Worm (Caenorhabditis elegans) whole organism, young adult: ENCODE measurements around the gene F52E1.5.

Experiments used
- B0261.1 ChIP-seq: sonication (generic microtip); optimal IDR thresholded peaks from 2 replicates; lab custom pipeline; 2016; ENCODE audit warnings: mild to moderate bottlenecking, missing genetic modification characterization, moderate library complexity, missing compliant biosample characterization
- B0336.3 ChIP-seq: fragments of 200-800 bp; sonication (Bioruptor generic); IDR thresholded peaks from 2 replicates; pipeline ENCODE4 v1.3.6; 2022; ENCODE audit warnings: missing genetic modification characterization, missing compliant biosample characterization
- F10E7.11 ChIP-seq: sonication (generic microtip); optimal IDR thresholded peaks from 2 replicates; lab custom pipeline; 2017; ENCODE audit warnings: mild to moderate bottlenecking, missing genetic modification characterization, moderate library complexity, missing compliant biosample characterization
- F23B12.7 ChIP-seq: sonication (generic microtip); optimal IDR thresholded peaks from 2 replicates; lab custom pipeline; 2017; ENCODE audit warnings: missing genetic modification characterization, mild to moderate bottlenecking, missing compliant biosample characterization, antibody characterized with exemption, moderate library complexity; ENCODE audit not compliant: insufficient read depth
- F37B4.10 ChIP-seq: fragments of 200-800 bp; sonication (Bioruptor generic); IDR thresholded peaks from 2 replicates; pipeline ENCODE4 v1.3.6; 2022; ENCODE audit warnings: missing genetic modification characterization, missing compliant biosample characterization
- F52B5.7 ChIP-seq: sonication (generic microtip); optimal IDR thresholded peaks from 2 replicates; lab custom pipeline; 2016; ENCODE audit warnings: mild to moderate bottlenecking, missing genetic modification characterization, missing compliant biosample characterization
- K12H6.12 ChIP-seq: fragments of 200-800 bp; sonication (Bioruptor generic); optimal IDR thresholded peaks from 2 replicates; lab custom pipeline; 2018; ENCODE audit warnings: mild to moderate bottlenecking, missing genetic modification characterization, missing compliant biosample characterization
- Y56A3A.18 ChIP-seq: fragments of 200-800 bp; sonication (Bioruptor generic); IDR thresholded peaks from 2 replicates; pipeline ENCODE4 v1.3.6; 2022; ENCODE audit warnings: missing genetic modification reagents, missing genetic modification characterization, missing compliant biosample characterization
- atf-7 ChIP-seq: sonication (generic microtip); optimal IDR thresholded peaks from 2 replicates; lab custom pipeline; 2017; ENCODE audit warnings: mild to moderate bottlenecking, missing genetic modification characterization, missing compliant biosample characterization
- attf-6 ChIP-seq: fragments of 200-800 bp; sonication (Bioruptor generic); IDR thresholded peaks from 2 replicates; pipeline ENCODE4 v1.3.6; 2022; ENCODE audit warnings: missing genetic modification reagents, missing genetic modification characterization, missing compliant biosample characterization
- bed-2 ChIP-seq: fragments of 200-800 bp; sonication (Bioruptor generic); IDR thresholded peaks from 2 replicates; pipeline ENCODE4 v1.3.6; 2022; ENCODE audit warnings: missing genetic modification reagents, missing genetic modification characterization, missing compliant biosample characterization
- cebp-1 ChIP-seq, 2 experiments: fragments of 200-800 bp in 1 of 2; sonication (Bioruptor generic) in 1 of 2; sonication (generic microtip) in 1 of 2; IDR thresholded peaks in 1 of 2; optimal IDR thresholded peaks in 1 of 2; 2 replicates each; pipeline versions ENCODE4 v1.3.6 to Lab custom; 2017 to 2022; ENCODE audit warnings: missing compliant biosample characterization in 2 of 2, missing genetic modification characterization in 2 of 2, mild to moderate bottlenecking in 1 of 2, missing genetic modification reagents in 1 of 2, moderate library complexity in 1 of 2
- ceh-79 ChIP-seq: sonication (generic microtip); optimal IDR thresholded peaks from 2 replicates; lab custom pipeline; 2017; ENCODE audit warnings: mild to moderate bottlenecking, missing genetic modification characterization, missing compliant biosample characterization
- die-1 ChIP-seq: sonication (generic microtip); optimal IDR thresholded peaks from 2 replicates; lab custom pipeline; 2016; ENCODE audit warnings: missing genotype, mild to moderate bottlenecking, missing genetic modification characterization, missing compliant biosample characterization
- dpff-1 ChIP-seq: sonication (generic microtip); optimal IDR thresholded peaks from 2 replicates; lab custom pipeline; 2017; ENCODE audit warnings: mild to moderate bottlenecking, missing genetic modification characterization, missing compliant biosample characterization
- dpl-1 ChIP-seq: fragments of 150-350 bp; optimal IDR thresholded peaks from 2 replicates; lab custom pipeline; 2014; ENCODE audit warnings: missing biosample characterization, missing genetic modification reagents, missing genetic modification characterization
- egrh-3 ChIP-seq: fragments of 200-800 bp; sonication (Bioruptor generic); IDR thresholded peaks from 2 replicates; pipeline ENCODE4 v1.3.6; 2022; ENCODE audit warnings: missing genetic modification reagents, missing genetic modification characterization, missing compliant biosample characterization
- hlh-12 ChIP-seq: sonication (generic microtip); optimal IDR thresholded peaks from 2 replicates; lab custom pipeline; 2016; ENCODE audit warnings: missing genetic modification characterization, missing compliant biosample characterization
- hlh-26 ChIP-seq: fragments of 200-800 bp; sonication (Bioruptor generic); conservative IDR thresholded peaks from 2 replicates; pipeline ENCODE4 v1.3.6; 2022; ENCODE audit warnings: missing genetic modification reagents, missing genetic modification characterization, missing compliant biosample characterization
- hmg-1.2 ChIP-seq: fragments of 200-800 bp; sonication (Bioruptor generic); IDR thresholded peaks from 2 replicates; pipeline ENCODE4 v1.3.6; 2022; ENCODE audit warnings: missing genetic modification reagents, missing genetic modification characterization, missing compliant biosample characterization
- hmg-20 ChIP-seq: fragments of 200-800 bp; sonication (Bioruptor generic); IDR thresholded peaks from 2 replicates; pipeline ENCODE4 v1.3.6; 2022; ENCODE audit warnings: missing genetic modification reagents, missing genetic modification characterization, missing compliant biosample characterization
- let-526 ChIP-seq: fragments of 200-800 bp; sonication (Bioruptor generic); IDR thresholded peaks from 2 replicates; pipeline ENCODE4 v1.3.6; 2022; ENCODE audit warnings: missing genetic modification reagents, missing genetic modification characterization, missing compliant biosample characterization
- let-607 ChIP-seq, 2 experiments: fragments of 200-800 bp in 1 of 2; sonication (Bioruptor generic) in 1 of 2; sonication (generic microtip) in 1 of 2; optimal IDR thresholded peaks; 2 replicates each; lab custom pipeline; 2016 to 2018; ENCODE audit warnings: mild to moderate bottlenecking in 2 of 2, missing compliant biosample characterization in 2 of 2, missing genetic modification characterization in 2 of 2, moderate library complexity in 2 of 2, missing genotype in 1 of 2
- lir-1 ChIP-seq: fragments of 200-800 bp; sonication (Bioruptor generic); conservative IDR thresholded peaks from 2 replicates; pipeline ENCODE4 v1.3.6; 2022; ENCODE audit warnings: missing genetic modification reagents, missing genetic modification characterization, missing compliant biosample characterization
- lsl-1 ChIP-seq: fragments of 200-800 bp; sonication (Bioruptor generic); optimal IDR thresholded peaks from 2 replicates; lab custom pipeline; 2018; ENCODE audit warnings: mild to moderate bottlenecking, missing genetic modification characterization, moderate library complexity, missing compliant biosample characterization
- lsy-27 ChIP-seq: sonication (generic microtip); optimal IDR thresholded peaks from 2 replicates; lab custom pipeline; 2017; ENCODE audit warnings: missing genetic modification characterization, mild to moderate bottlenecking, missing compliant biosample characterization, antibody characterized with exemption, missing genotype, borderline replicate concordance; ENCODE audit not compliant: insufficient read depth
- madf-3 ChIP-seq: fragments of 200-800 bp; sonication (Bioruptor generic); IDR thresholded peaks from 2 replicates; pipeline ENCODE4 v1.3.6; 2022; ENCODE audit warnings: missing genetic modification reagents, missing genetic modification characterization, missing compliant biosample characterization
- madf-6 ChIP-seq: fragments of 200-800 bp; sonication (Bioruptor generic); IDR thresholded peaks from 2 replicates; pipeline ENCODE4 v1.3.6; 2022; ENCODE audit warnings: missing genetic modification reagents, missing genetic modification characterization, missing compliant biosample characterization
- mcd-1 ChIP-seq: fragments of 200-800 bp; sonication (Bioruptor generic); IDR thresholded peaks from 2 replicates; pipeline ENCODE4 v1.3.6; 2022; ENCODE audit warnings: missing genetic modification reagents, missing genetic modification characterization, missing compliant biosample characterization
- mel-28 ChIP-seq: sonication (generic microtip); optimal IDR thresholded peaks from 2 replicates; lab custom pipeline; 2016; ENCODE audit warnings: borderline replicate concordance, mild to moderate bottlenecking, missing genetic modification characterization, missing compliant biosample characterization
- mes-4 ChIP-seq: sonication (generic microtip); optimal IDR thresholded peaks from 2 replicates; lab custom pipeline; 2016; ENCODE audit warnings: missing genotype, missing genetic modification characterization, missing compliant biosample characterization
- nhr-179 ChIP-seq: sonication (generic microtip); optimal IDR thresholded peaks from 2 replicates; lab custom pipeline; 2016; ENCODE audit warnings: mild to moderate bottlenecking, missing genetic modification characterization, missing compliant biosample characterization
- nhr-80 ChIP-seq: sonication (generic microtip); optimal IDR thresholded peaks from 2 replicates; lab custom pipeline; 2016; ENCODE audit warnings: missing genetic modification characterization, missing compliant biosample characterization
- nhr-90 ChIP-seq: sonication (generic microtip); optimal IDR thresholded peaks from 2 replicates; lab custom pipeline; 2016; ENCODE audit warnings: missing genotype, mild to moderate bottlenecking, missing genetic modification characterization, missing compliant biosample characterization
- pha-4 ChIP-seq: fragments of 150-350 bp; sonication (generic microtip); optimal IDR thresholded peaks from 2 replicates; lab custom pipeline; 2014; ENCODE audit warnings: missing biosample characterization, missing genetic modification reagents, missing genetic modification characterization
- repo-1 ChIP-seq: sonication (generic microtip); optimal IDR thresholded peaks from 2 replicates; lab custom pipeline; 2017; ENCODE audit warnings: mild to moderate bottlenecking, missing genetic modification characterization, missing compliant biosample characterization
- sdz-38 ChIP-seq: sonication (generic microtip); optimal IDR thresholded peaks from 2 replicates; lab custom pipeline; 2016; ENCODE audit warnings: missing genotype, missing genetic modification characterization, missing compliant biosample characterization
- sea-2 ChIP-seq: fragments of 200-800 bp; sonication (Bioruptor generic); IDR thresholded peaks from 2 replicates; pipeline ENCODE4 v1.3.6; 2022; ENCODE audit warnings: missing genetic modification characterization, missing compliant biosample characterization
- snpc-1.1 ChIP-seq: sonication (generic microtip); optimal IDR thresholded peaks from 2 replicates; lab custom pipeline; 2017; ENCODE audit warnings: missing genetic modification characterization, mild to moderate bottlenecking, missing compliant biosample characterization, antibody characterized with exemption, moderate library complexity, missing genotype, missing genetic modification reagents; ENCODE audit not compliant: insufficient read depth
- snpc-4 ChIP-seq, 5 experiments: fragments of 150-350 bp in 1 of 5; sonication (generic microtip) in 4 of 5; optimal IDR thresholded peaks; 2 replicates each; lab custom pipeline; 2014 to 2018; ENCODE audit warnings: missing genetic modification characterization in 5 of 5, missing biosample characterization in 3 of 5, antibody characterized with exemption in 2 of 5, mild to moderate bottlenecking in 2 of 5, missing compliant biosample characterization in 2 of 5, missing genotype in 2 of 5, moderate library complexity in 2 of 5, missing genetic modification reagents in 1 of 5
- somi-1 ChIP-seq: fragments of 200-800 bp; sonication (Bioruptor generic); optimal IDR thresholded peaks from 2 replicates; lab custom pipeline; 2018; ENCODE audit warnings: mild to moderate bottlenecking, missing genetic modification characterization, missing compliant biosample characterization
- sptf-2 ChIP-seq: fragments of 200-800 bp; sonication (Bioruptor generic); optimal IDR thresholded peaks from 2 replicates; lab custom pipeline; 2018; ENCODE audit warnings: mild to moderate bottlenecking, missing genetic modification characterization, missing compliant biosample characterization
- tbp1 ChIP-seq: fragments of 200-800 bp; sonication (Bioruptor generic); optimal IDR thresholded peaks from 2 replicates; lab custom pipeline; 2018; ENCODE audit warnings: mild to moderate bottlenecking, missing genetic modification characterization, missing compliant biosample characterization
- xnd-1 ChIP-seq: sonication (generic microtip); optimal IDR thresholded peaks from 2 replicates; lab custom pipeline; 2016; ENCODE audit warnings: missing genotype, missing genetic modification reagents, missing genetic modification characterization, missing compliant biosample characterization
- zim-3 ChIP-seq: sonication (generic microtip); optimal IDR thresholded peaks from 2 replicates; lab custom pipeline; 2017; ENCODE audit warnings: mild to moderate bottlenecking, missing genetic modification characterization, moderate library complexity, missing compliant biosample characterization
- ztf-28 ChIP-seq: fragments of 200-800 bp; sonication (Bioruptor generic); IDR thresholded peaks from 2 replicates; pipeline ENCODE4 v1.3.6; 2022; ENCODE audit warnings: missing genetic modification reagents, missing genetic modification characterization, missing compliant biosample characterization
- ztf-3 ChIP-seq: fragments of 200-800 bp; sonication (Bioruptor generic); optimal IDR thresholded peaks from 2 replicates; lab custom pipeline; 2018; ENCODE audit warnings: mild to moderate bottlenecking, missing genetic modification characterization, missing compliant biosample characterization

The F52E1.5 gene

ce11 chrV:8413432-8414021 is 34.2 kb downstream of the F52E1.5 start, which contains the start of gene vha-18 (continued):
- TF ChIP-seq lsl-1 (GFP tag; lab: Kevin White, UChicago) (peak; percentile 93), atf-7 (no peak), madf-6 (peak; percentile 98), sdz-38 (tag; lab: Kevin White, UChicago) (no peak), ztf-28 (peak; percentile 85; the same call in 1 of the 2 replicates), madf-3 (GFP tag; lab: Robert Waterston, UW) (peak; percentile 89), K12H6.12 (tag; lab: Kevin White, UChicago) (no peak), let-607 (tag; optimal IDR thresholded peaks at IDR 0.05; lab: Kevin White, UChicago) (no peak), die-1 (tag; lab: Kevin White, UChicago) (no peak), hmg-20 (GFP tag; lab: Robert Waterston, UW) (no peak), mel-28 (tag; lab: Kevin White, UChicago) (no peak), bed-2 (GFP tag; lab: Robert Waterston, UW) (0 out of 2 replicates have a peak, but pooled peaks have one; percentile 45), mcd-1 (GFP tag; lab: Robert Waterston, UW) (peak; percentile 94), hlh-12 (tag; lab: Kevin White, UChicago) (no peak), F37B4.10 (no peak), nhr-80 (tag; lab: Kevin White, UChicago) (no peak), tbp1 (GFP tag; lab: Kevin White, UChicago) (peak; percentile 63), nhr-90 (no peak), sea-2 (no peak), sptf-2 (GFP tag; lab: Kevin White, UChicago) (no peak), zim-3 (no peak), F52B5.7 (tag; lab: Kevin White, UChicago) (no peak), cebp-1 (GFP tag; IDR thresholded peaks at IDR 0.05; lab: Robert Waterston, UW) (no peak), cebp-1 (tag; optimal IDR thresholded peaks at IDR 0.05; lab: Kevin White, UChicago) (no peak), mes-4 (tag; lab: Kevin White, UChicago) (no peak), B0336.3 (GFP tag; lab: Robert Waterston, UW) (peak; percentile 84), egrh-3 (GFP tag; lab: Robert Waterston, UW) (0 out of 2 replicates have a peak, but pooled peaks have one; percentile 9), somi-1 (GFP tag; lab: Kevin White, UChicago) (no peak), let-526 (GFP tag; lab: Robert Waterston, UW) (no peak), Y56A3A.18 (GFP tag; lab: Robert Waterston, UW) (no peak), ceh-79 (tag; lab: Kevin White, UChicago) (no peak), snpc-1.1 (tag; lab: Kevin White, UChicago) (peak; percentile 55), attf-6 (peak; percentile 71), nhr-179 (tag; lab: Kevin White, UChicago) (no peak), xnd-1 (tag; lab: Kevin White, UChicago) (peak; percentile 87), lir-1 (GFP tag; lab: Robert Waterston, UW) (peak; percentile 58; the same call in 1 of the 2 replicates), dpff-1 (no peak), F23B12.7 (no peak), hlh-26 (GFP tag; lab: Robert Waterston, UW) (no peak), lsy-27 (tag; lab: Kevin White, UChicago) (no peak), repo-1 (tag; lab: Kevin White, UChicago) (no peak), hmg-1.2 (GFP tag; lab: Robert Waterston, UW) (peak; percentile 95), dpl-1 (GFP tag; lab: Kevin White, UChicago) (peak; percentile 72), B0261.1 (tag; lab: Kevin White, UChicago) (peak; percentile 6), F10E7.11 (no peak), ztf-3 (no peak), pha-4 (tag; lab: Kevin White, UChicago) (no peak), snpc-4 (GFP tag; optimal IDR thresholded peaks at IDR 0.05; lab: Kevin White, UChicago) (no peak), snpc-4 (tag; optimal IDR thresholded peaks at IDR 0.05; lab: Kevin White, UChicago) (peak in 3 of 4 experiments; percentile 27 to 71 (median 55))
